Fruit fly (Drosophila melanogaster) whole organism, prepupa: ENCODE data around the gene RhoGEF4.

Experiments used
- Blimp-1 ChIP-seq: fragments of 200-800 bp; sonication (Bioruptor generic); optimal IDR thresholded peaks from 3 replicates; lab custom pipeline; 2017; ENCODE audit warnings: missing biosample characterization, missing genetic modification characterization, mild to moderate bottlenecking, moderate library complexity, missing genetic modification reagents
- CG10631 ChIP-seq: fragments of 200-800 bp; sonication (Bioruptor generic); optimal IDR thresholded peaks from 2 replicates; lab custom pipeline; 2016; ENCODE audit warnings: missing biosample characterization, missing genetic modification characterization
- CG10669 ChIP-seq: fragments of 200-800 bp; sonication (Bioruptor generic); optimal IDR thresholded peaks from 3 replicates; lab custom pipeline; 2018; ENCODE audit warnings: missing biosample characterization, mild to moderate bottlenecking, missing genetic modification characterization, moderate library complexity
- CG11294 ChIP-seq: fragments of 200-800 bp; sonication (Bioruptor generic); IDR thresholded peaks from 2 replicates; pipeline ENCODE4 v1.3.6; 2022; ENCODE audit warnings: missing biosample characterization, missing genetic modification characterization
- CG11762 ChIP-seq: fragments of 200-800 bp; sonication (Bioruptor generic); optimal IDR thresholded peaks from 3 replicates; lab custom pipeline; 2016; ENCODE audit warnings: missing biosample characterization, missing genetic modification characterization; ENCODE audit not compliant: insufficient read depth
- CG11902 ChIP-seq: fragments of 200-800 bp; sonication (Bioruptor generic); optimal IDR thresholded peaks from 3 replicates; lab custom pipeline; 2016; ENCODE audit warnings: missing biosample characterization, missing genetic modification characterization
- CG15336 ChIP-seq: fragments of 200-800 bp; sonication (Bioruptor generic); IDR thresholded peaks from 2 replicates; pipeline ENCODE4 v1.3.6; 2022; ENCODE audit warnings: missing biosample characterization, missing genetic modification characterization
- CG1621 ChIP-seq: fragments of 200-800 bp; sonication (Bioruptor generic); optimal IDR thresholded peaks from 3 replicates; lab custom pipeline; 2018; ENCODE audit warnings: missing biosample characterization, mild to moderate bottlenecking, missing genetic modification characterization
- CG16779 ChIP-seq: fragments of 200-800 bp; sonication (Bioruptor generic); optimal IDR thresholded peaks from 3 replicates; lab custom pipeline; 2017; ENCODE audit warnings: missing biosample characterization, mild to moderate bottlenecking, missing genetic modification characterization
- CG3032 ChIP-seq: fragments of 200-800 bp; optimal IDR thresholded peaks from 2 replicates; lab custom pipeline; 2019; ENCODE audit warnings: missing biosample characterization, mild to moderate bottlenecking, missing genetic modification characterization, moderate library complexity
- CG31627 ChIP-seq: fragments of 200-800 bp; sonication (Bioruptor generic); optimal IDR thresholded peaks from 3 replicates; lab custom pipeline; 2016; ENCODE audit warnings: missing biosample characterization, missing genetic modification characterization
- CG34406 ChIP-seq: fragments of 200-800 bp; sonication (Bioruptor generic); optimal IDR thresholded peaks from 3 replicates; lab custom pipeline; 2016; ENCODE audit warnings: missing biosample characterization, missing genetic modification characterization
- CG4318 ChIP-seq: fragments of 200-800 bp; sonication (Bioruptor generic); optimal IDR thresholded peaks from 3 replicates; lab custom pipeline; 2017; ENCODE audit warnings: missing biosample characterization, mild to moderate bottlenecking, missing genetic modification characterization
- CG6163 ChIP-seq: fragments of 200-800 bp; sonication (Bioruptor generic); IDR thresholded peaks from 3 replicates; pipeline ENCODE4 v1.3.6; 2022; ENCODE audit warnings: missing biosample characterization, missing genetic modification characterization
- CG6276 ChIP-seq: fragments of 200-800 bp; sonication (Bioruptor generic); optimal IDR thresholded peaks from 2 replicates; lab custom pipeline; 2017; ENCODE audit warnings: missing biosample characterization, mild to moderate bottlenecking, missing genetic modification characterization
- CG6792 ChIP-seq: fragments of 200-800 bp; sonication (Bioruptor generic); optimal IDR thresholded peaks from 3 replicates; lab custom pipeline; 2016; ENCODE audit warnings: missing biosample characterization, missing genetic modification characterization
- CG6808 ChIP-seq: fragments of 200-800 bp; sonication (Bioruptor generic); optimal IDR thresholded peaks from 3 replicates; lab custom pipeline; 2017; ENCODE audit warnings: missing biosample characterization, missing genetic modification characterization, mild to moderate bottlenecking, moderate library complexity, missing genetic modification reagents
- CG7368 ChIP-seq: fragments of 200-800 bp; sonication (Bioruptor generic); optimal IDR thresholded peaks from 3 replicates; lab custom pipeline; 2016; ENCODE audit warnings: missing biosample characterization, missing genetic modification characterization
- CG8119 ChIP-seq: fragments of 200-800 bp; sonication (Bioruptor generic); IDR thresholded peaks from 3 replicates; pipeline ENCODE4 v1.3.6; 2022; ENCODE audit warnings: missing biosample characterization, missing genetic modification characterization
- CG8319 ChIP-seq: fragments of 200-800 bp; sonication (Bioruptor generic); optimal IDR thresholded peaks from 3 replicates; lab custom pipeline; 2016; ENCODE audit warnings: missing biosample characterization, missing genetic modification characterization
- CG8632 ChIP-seq: fragments of 200-800 bp; sonication (Bioruptor generic); optimal IDR thresholded peaks from 3 replicates; lab custom pipeline; 2016; ENCODE audit warnings: missing biosample characterization, missing genetic modification characterization
- Eip75B ChIP-seq: fragments of 200-800 bp; sonication (Bioruptor generic); optimal IDR thresholded peaks from 3 replicates; lab custom pipeline; 2016; ENCODE audit warnings: missing biosample characterization, missing genetic modification characterization
- Eip78C ChIP-seq: fragments of 200-800 bp; sonication (Bioruptor generic); peaks from one replicate; lab custom pipeline; 2016; ENCODE audit warnings: missing biosample characterization, missing genetic modification characterization
- Eip93F ChIP-seq: fragments of 200-800 bp; sonication (Bioruptor generic); optimal IDR thresholded peaks from 2 replicates; lab custom pipeline; 2016; ENCODE audit warnings: missing biosample characterization, mild to moderate bottlenecking, missing genetic modification characterization
- Ets21C ChIP-seq: fragments of 200-800 bp; sonication (Bioruptor generic); optimal IDR thresholded peaks from 3 replicates; lab custom pipeline; 2016; ENCODE audit warnings: missing biosample characterization, missing genetic modification characterization
- Ets96B ChIP-seq: fragments of 200-800 bp; optimal IDR thresholded peaks from 2 replicates; lab custom pipeline; 2019; ENCODE audit warnings: missing biosample characterization, mild to moderate bottlenecking, missing genetic modification characterization, moderate library complexity
- Hr38 ChIP-seq: sonication (Bioruptor generic); optimal IDR thresholded peaks from 2 replicates; lab custom pipeline; 2016; ENCODE audit warnings: missing biosample characterization, missing genetic modification characterization
- Hr39 ChIP-seq: fragments of 200-800 bp; sonication (Bioruptor generic); optimal IDR thresholded peaks from 2 replicates; lab custom pipeline; 2016; ENCODE audit warnings: missing biosample characterization, missing genetic modification characterization
- Hr4 ChIP-seq: fragments of 200-800 bp; sonication (Bioruptor generic); optimal IDR thresholded peaks from 3 replicates; lab custom pipeline; 2016; ENCODE audit warnings: missing biosample characterization, missing genetic modification characterization
- OdsH ChIP-seq: fragments of 200-800 bp; sonication (Bioruptor generic); optimal IDR thresholded peaks from 3 replicates; lab custom pipeline; 2016; ENCODE audit warnings: missing biosample characterization, missing genetic modification characterization
- Sox102F ChIP-seq: fragments of 200-800 bp; sonication (Bioruptor generic); optimal IDR thresholded peaks from 2 replicates; lab custom pipeline; 2016; ENCODE audit warnings: missing biosample characterization, mild to moderate bottlenecking, missing genetic modification characterization
- Sox14 ChIP-seq: fragments of 200-800 bp; sonication (Bioruptor generic); optimal IDR thresholded peaks from 3 replicates; lab custom pipeline; 2016; ENCODE audit warnings: missing biosample characterization, missing genetic modification characterization
- Sox15 ChIP-seq: fragments of 200-800 bp; sonication (Bioruptor generic); optimal IDR thresholded peaks from 3 replicates; lab custom pipeline; 2016; ENCODE audit warnings: missing biosample characterization, missing genetic modification characterization
- achi ChIP-seq: fragments of 200-800 bp; sonication (Bioruptor generic); optimal IDR thresholded peaks from 3 replicates; lab custom pipeline; 2016; ENCODE audit warnings: missing biosample characterization, missing genetic modification characterization
- acj6 ChIP-seq: fragments of 200-800 bp; sonication (Bioruptor generic); optimal IDR thresholded peaks from 3 replicates; lab custom pipeline; 2016; ENCODE audit warnings: missing biosample characterization, missing genetic modification characterization
- cyc ChIP-seq: fragments of 200-800 bp; sonication (Bioruptor generic); optimal IDR thresholded peaks from 3 replicates; lab custom pipeline; 2016; ENCODE audit warnings: missing biosample characterization, missing genetic modification characterization
- dac ChIP-seq: fragments of 200-800 bp; sonication (Bioruptor generic); optimal IDR thresholded peaks from 2 replicates; lab custom pipeline; 2017; ENCODE audit warnings: missing biosample characterization, mild to moderate bottlenecking, missing genetic modification characterization
- dsx ChIP-seq: fragments of 200-800 bp; optimal IDR thresholded peaks from 3 replicates; lab custom pipeline; 2019; ENCODE audit warnings: missing biosample characterization, mild to moderate bottlenecking, missing genetic modification characterization, moderate library complexity; ENCODE audit not compliant: poor library complexity, severe bottlenecking
- eg ChIP-seq: fragments of 200-800 bp; sonication (Bioruptor generic); IDR thresholded peaks from 3 replicates; pipeline ENCODE4 v1.3.6; 2022; ENCODE audit warnings: missing biosample characterization, missing genetic modification characterization
- esn ChIP-seq: fragments of 200-800 bp; sonication (Bioruptor generic); optimal IDR thresholded peaks from 2 replicates; lab custom pipeline; 2016; ENCODE audit warnings: missing biosample characterization, mild to moderate bottlenecking, missing genetic modification characterization, moderate library complexity
- fd59A ChIP-seq: fragments of 200-800 bp; sonication (Bioruptor generic); optimal IDR thresholded peaks from 2 replicates; lab custom pipeline; 2017; ENCODE audit warnings: missing biosample characterization, mild to moderate bottlenecking, missing genetic modification characterization, missing genetic modification reagents
- fd85E ChIP-seq: fragments of 200-800 bp; sonication (Bioruptor generic); optimal IDR thresholded peaks from 3 replicates; lab custom pipeline; 2016; ENCODE audit warnings: missing biosample characterization, missing genetic modification characterization
- fkh ChIP-seq: fragments of 200-800 bp; sonication (Bioruptor generic); optimal IDR thresholded peaks from 3 replicates; lab custom pipeline; 2017; ENCODE audit warnings: missing biosample characterization, mild to moderate bottlenecking, missing genetic modification characterization, moderate library complexity
- lz ChIP-seq: fragments of 200-800 bp; sonication (Bioruptor generic); optimal IDR thresholded peaks from 3 replicates; lab custom pipeline; 2016; ENCODE audit warnings: missing biosample characterization, missing genetic modification characterization
- net ChIP-seq: fragments of 200-800 bp; sonication (Bioruptor generic); optimal IDR thresholded peaks from 3 replicates; lab custom pipeline; 2016; ENCODE audit warnings: missing biosample characterization, missing genetic modification characterization
- pdm3 ChIP-seq: fragments of 200-800 bp; sonication (Bioruptor generic); optimal IDR thresholded peaks from 3 replicates; lab custom pipeline; 2016; ENCODE audit warnings: missing biosample characterization, missing genetic modification characterization
- salr ChIP-seq, 2 experiments: fragments of 200-800 bp; sonication (Bioruptor generic); optimal IDR thresholded peaks; 3 replicates each; lab custom pipeline; 2016 to 2018; ENCODE audit warnings: missing biosample characterization in 2 of 2, missing genetic modification characterization in 2 of 2, mild to moderate bottlenecking in 1 of 2
- spab ChIP-seq: fragments of 200-800 bp; sonication (Bioruptor generic); optimal IDR thresholded peaks from 2 replicates; lab custom pipeline; 2017; ENCODE audit warnings: missing biosample characterization, mild to moderate bottlenecking, missing genetic modification characterization, missing genetic modification reagents
- svp ChIP-seq: fragments of 200-800 bp; sonication (Bioruptor generic); peaks from one replicate; lab custom pipeline; 2016; ENCODE audit warnings: missing biosample characterization, missing genetic modification characterization
- topi ChIP-seq: fragments of 200-800 bp; sonication (Bioruptor generic); optimal IDR thresholded peaks from 3 replicates; lab custom pipeline; 2016; ENCODE audit warnings: missing biosample characterization, missing genetic modification characterization
- vri ChIP-seq: fragments of 200-800 bp; sonication (Bioruptor generic); optimal IDR thresholded peaks from 3 replicates; lab custom pipeline; 2016; ENCODE audit warnings: missing biosample characterization, mild to moderate bottlenecking, missing genetic modification characterization

RhoGEF4 gene

dm6 chr3L:7356386-7357117 is 33.3 kb upstream of the RhoGEF4 start, which contains the start of gene CTCF:
Gene CTCF, minus strand, starts transcription at chr3L:7356713.
- no peak for TF ChIP-seq achi (GFP tag; lab: Kevin White, UChicago)
- TF ChIP-seq Hr4 (GFP tag; lab: Kevin White, UChicago) = no peak
- no peak for TF ChIP-seq CG6163 (GFP tag; lab: Robert Waterston, UW)
- no peak for TF ChIP-seq eg (GFP tag; lab: Robert Waterston, UW)
- TF ChIP-seq spab = no peak
- no peak for TF ChIP-seq OdsH (GFP tag; lab: Kevin White, UChicago)
- TF ChIP-seq pdm3 = no peak
- peak; percentile 10 for TF ChIP-seq CG7368 (GFP tag; lab: Kevin White, UChicago)
- TF ChIP-seq CG11902 (GFP tag; lab: Kevin White, UChicago) = no peak
- TF ChIP-seq CG3032 (tag; lab: Kevin White, UChicago) = peak; percentile 56
- TF ChIP-seq CG11762 (GFP tag; lab: Kevin White, UChicago) = no peak
- TF ChIP-seq acj6 (GFP tag; lab: Kevin White, UChicago) = no peak
- no peak for TF ChIP-seq dsx (GFP tag; lab: Kevin White, UChicago)
- TF ChIP-seq Hr38 (GFP tag; lab: Kevin White, UChicago) = no peak
- TF ChIP-seq topi (GFP tag; lab: Kevin White, UChicago) = peak; percentile 36
- no peak for TF ChIP-seq CG8319 (GFP tag; lab: Kevin White, UChicago)
- no peak for TF ChIP-seq CG10669
- TF ChIP-seq CG4318 = no peak
- TF ChIP-seq Hr39 = no peak
- no peak for TF ChIP-seq Sox15 (GFP tag; lab: Kevin White, UChicago)
- TF ChIP-seq svp = no peak
- TF ChIP-seq fkh = no peak
- no peak for TF ChIP-seq CG16779 (tag; lab: Kevin White, UChicago)
- no peak for TF ChIP-seq Eip93F
- TF ChIP-seq CG6808 (GFP tag; lab: Kevin White, UChicago) = no peak
- TF ChIP-seq CG15336 (GFP tag; lab: Robert Waterston, UW) = no peak
- TF ChIP-seq CG31627 (GFP tag; lab: Kevin White, UChicago) = peak; percentile 43
- TF ChIP-seq lz (GFP tag; lab: Kevin White, UChicago) = peak; percentile 58
- no peak for TF ChIP-seq CG34406 (GFP tag; lab: Kevin White, UChicago)
- no peak for TF ChIP-seq CG6276 (GFP tag; lab: Kevin White, UChicago)
- no peak for TF ChIP-seq CG6792 (GFP tag; lab: Kevin White, UChicago)
- no peak for TF ChIP-seq fd85E (GFP tag; lab: Kevin White, UChicago)
- TF ChIP-seq fd59A (GFP tag; lab: Kevin White, UChicago) = no peak
- TF ChIP-seq CG8119 (GFP tag; lab: Robert Waterston, UW) = no peak
- TF ChIP-seq Eip78C (GFP tag; lab: Kevin White, UChicago) = peak; percentile 71
- no peak for TF ChIP-seq Ets96B (tag; lab: Kevin White, UChicago)
- no peak for TF ChIP-seq CG8632
- TF ChIP-seq Eip75B (GFP tag; lab: Kevin White, UChicago) = no peak
- no peak for TF ChIP-seq Sox102F
- no peak for TF ChIP-seq Blimp-1 (GFP tag; lab: Kevin White, UChicago)
- TF ChIP-seq CG1621 (tag; lab: Kevin White, UChicago) = peak; percentile 24
- no peak for TF ChIP-seq salr (GFP tag; optimal IDR thresholded peaks at IDR 0.05; lab: Kevin White, UChicago)
- TF ChIP-seq vri (GFP tag; lab: Kevin White, UChicago) = no peak
- TF ChIP-seq Ets21C (GFP tag; lab: Kevin White, UChicago) = no peak
- TF ChIP-seq Sox14 (GFP tag; lab: Kevin White, UChicago) = peak; percentile 44
- no peak for TF ChIP-seq CG11294
- peak; percentile 38 for TF ChIP-seq cyc (GFP tag; lab: Kevin White, UChicago)
- TF ChIP-seq dac (GFP tag; lab: Kevin White, UChicago) = no peak
- TF ChIP-seq net (GFP tag; lab: Kevin White, UChicago) = peak; percentile 6
- TF ChIP-seq CG10631 (GFP tag; lab: Kevin White, UChicago) = peak; percentile 1
- TF ChIP-seq esn (GFP tag; lab: Kevin White, UChicago) = peak; percentile 67
